Worm (Caenorhabditis elegans): Measurements from ENCODE around the gene Y39C12A.9.

ce11 chrIV:12278507-12278906, 19.5 kb upstream of the Y39C12A.9 start, which contains the start of the genes tag-335 and vkmt-1:
- TF ChIP-seq ztf-11 (tag; optimal IDR thresholded peaks at IDR 0.05), result no peak
- TF ChIP-seq nhr-12 (tag; optimal IDR thresholded peaks at IDR 0.05), result no peak
- TF ChIP-seq zag-1 (tag; optimal IDR thresholded peaks at IDR 0.05), result no peak
- TF ChIP-seq jun-1 (tag; optimal IDR thresholded peaks at IDR 0.05), result no peak

Measured in whole organism, L3 larva.